Fruit fly (Drosophila melanogaster) whole organism, embryonic: ENCODE data around the gene CG11679.

Experiments
- B-H1 ChIP-seq: fragments of 200-800 bp; sonication (Bioruptor generic); IDR thresholded peaks from 3 replicates; pipeline ENCODE4 v1.3.6; 2022; ENCODE audit warnings: missing biosample characterization, missing genetic modification characterization
- Bgb ChIP-seq: fragments of 200-800 bp; sonication (Bioruptor generic); IDR thresholded peaks from 2 replicates; pipeline ENCODE4 v1.3.6; 2022; ENCODE audit warnings: missing biosample characterization, missing genetic modification characterization; ENCODE audit not compliant: partially characterized antibody
- Blimp-1 ChIP-seq: fragments of 200-800 bp; sonication (Bioruptor generic); optimal IDR thresholded peaks from 3 replicates; lab custom pipeline; 2018; ENCODE audit warnings: missing biosample characterization, missing genetic modification characterization, mild to moderate bottlenecking, moderate library complexity, missing genetic modification reagents
- CG10267 ChIP-seq: fragments of 200-800 bp; sonication (Bioruptor generic); optimal IDR thresholded peaks from 2 replicates; lab custom pipeline; 2018; ENCODE audit warnings: missing biosample characterization, mild to moderate bottlenecking, missing genetic modification characterization, moderate library complexity
- CG12659 ChIP-seq: fragments of 200-800 bp; sonication (Bioruptor generic); optimal IDR thresholded peaks from 3 replicates; lab custom pipeline; 2017; ENCODE audit warnings: mild to moderate bottlenecking, missing biosample characterization, missing genetic modification reagents, missing genetic modification characterization
- CG13287 ChIP-seq: fragments of 200-800 bp; sonication (Bioruptor generic); IDR thresholded peaks from 2 replicates; pipeline ENCODE4 v1.3.6; 2022; ENCODE audit warnings: missing biosample characterization, missing genetic modification characterization; ENCODE audit not compliant: partially characterized antibody
- CG13624 ChIP-seq: fragments of 200-800 bp; sonication (Bioruptor generic); optimal IDR thresholded peaks from 2 replicates; lab custom pipeline; 2016; ENCODE audit warnings: missing biosample characterization, missing genetic modification characterization
- CG15514 ChIP-seq: fragments of 200-800 bp; sonication (Bioruptor generic); optimal IDR thresholded peaks from 3 replicates; lab custom pipeline; 2017; ENCODE audit warnings: missing biosample characterization, missing genetic modification characterization, mild to moderate bottlenecking, moderate library complexity, missing genetic modification reagents
- CG15601 ChIP-seq: fragments of 200-800 bp; sonication (Bioruptor generic); optimal IDR thresholded peaks from 3 replicates; lab custom pipeline; 2019; ENCODE audit warnings: missing biosample characterization, mild to moderate bottlenecking, missing genetic modification characterization, moderate library complexity
- CG1603 ChIP-seq: fragments of 200-800 bp; sonication (Bioruptor generic); optimal IDR thresholded peaks from 2 replicates; lab custom pipeline; 2019; ENCODE audit warnings: missing biosample characterization, mild to moderate bottlenecking, missing genetic modification characterization, moderate library complexity
- CG18476 ChIP-seq: fragments of 200-800 bp; sonication (Bioruptor generic); optimal IDR thresholded peaks from 2 replicates; lab custom pipeline; 2016; ENCODE audit warnings: missing biosample characterization, mild to moderate bottlenecking, missing genetic modification characterization
- CG2712 ChIP-seq: fragments of 200-800 bp; optimal IDR thresholded peaks from 3 replicates; lab custom pipeline; 2019; ENCODE audit warnings: missing biosample characterization, mild to moderate bottlenecking, missing genetic modification characterization, moderate library complexity
- CG30020 ChIP-seq: fragments of 200-800 bp; optimal IDR thresholded peaks from 2 replicates; lab custom pipeline; 2019; ENCODE audit warnings: missing biosample characterization, mild to moderate bottlenecking, missing genetic modification characterization, moderate library complexity
- CG34376 ChIP-seq: fragments of 200-800 bp; sonication (Bioruptor generic); optimal IDR thresholded peaks from 2 replicates; lab custom pipeline; 2018; ENCODE audit warnings: missing biosample characterization, mild to moderate bottlenecking, missing genetic modification characterization
- CG3995 ChIP-seq: fragments of 200-800 bp; sonication (Bioruptor generic); optimal IDR thresholded peaks from 3 replicates; lab custom pipeline; 2016; ENCODE audit warnings: missing biosample characterization, missing genetic modification characterization
- CG6683 ChIP-seq: fragments of 200-800 bp; sonication (Bioruptor generic); optimal IDR thresholded peaks from 2 replicates; lab custom pipeline; 2017; ENCODE audit warnings: missing biosample characterization, mild to moderate bottlenecking, missing genetic modification characterization, missing genetic modification reagents
- CG7987 ChIP-seq: fragments of 200-800 bp; sonication (Bioruptor generic); optimal IDR thresholded peaks from 2 replicates; lab custom pipeline; 2018; ENCODE audit warnings: missing biosample characterization, mild to moderate bottlenecking, missing genetic modification characterization, moderate library complexity
- CG9727 ChIP-seq: fragments of 200-800 bp; sonication (Bioruptor generic); optimal IDR thresholded peaks from 3 replicates; lab custom pipeline; 2017; ENCODE audit warnings: missing biosample characterization, mild to moderate bottlenecking, missing genetic modification characterization
- CTCF ChIP-seq: fragments of 200-800 bp; sonication (Bioruptor generic); optimal IDR thresholded peaks from 2 replicates; lab custom pipeline; 2017; ENCODE audit warnings: missing biosample characterization, mild to moderate bottlenecking, missing genetic modification characterization, moderate library complexity
- Dll ChIP-seq: fragments of 200-800 bp; sonication (Bioruptor generic); IDR thresholded peaks from 4 replicates; pipeline ENCODE4 v1.3.6; 2022; ENCODE audit warnings: missing biosample characterization, missing genetic modification characterization; ENCODE audit not compliant: partially characterized antibody
- Dp ChIP-seq: fragments of 200-800 bp; sonication (Bioruptor generic); optimal IDR thresholded peaks from 2 replicates; lab custom pipeline; 2018; ENCODE audit warnings: missing biosample characterization, mild to moderate bottlenecking, missing genetic modification characterization, moderate library complexity
- E2f2 ChIP-seq: fragments of 200-800 bp; sonication (Bioruptor generic); IDR thresholded peaks from 2 replicates; pipeline ENCODE4 v1.3.6; 2022; ENCODE audit warnings: missing biosample characterization, missing genetic modification characterization
- Ets97D ChIP-seq: fragments of 200-800 bp; sonication (Bioruptor generic); optimal IDR thresholded peaks from 3 replicates; lab custom pipeline; 2016; ENCODE audit warnings: missing biosample characterization, missing genetic modification characterization
- HmgZ ChIP-seq: fragments of 200-800 bp; sonication (Bioruptor generic); optimal IDR thresholded peaks from 2 replicates; lab custom pipeline; 2018; ENCODE audit warnings: missing biosample characterization, mild to moderate bottlenecking, missing genetic modification characterization
- Hr3 ChIP-seq: fragments of 200-800 bp; sonication (Bioruptor generic); optimal IDR thresholded peaks from 3 replicates; lab custom pipeline; 2016; ENCODE audit warnings: missing biosample characterization, missing genetic modification characterization
- Lhr ChIP-seq: fragments of 200-800 bp; sonication (Bioruptor generic); optimal IDR thresholded peaks from 3 replicates; lab custom pipeline; 2017; ENCODE audit warnings: mild to moderate bottlenecking, missing biosample characterization, missing genetic modification reagents, missing genetic modification characterization
- MESR4 ChIP-seq: fragments of 200-800 bp; sonication (Bioruptor generic); optimal IDR thresholded peaks from 2 replicates; lab custom pipeline; 2018; ENCODE audit warnings: missing biosample characterization, mild to moderate bottlenecking, missing genetic modification characterization, moderate library complexity
- Max ChIP-seq: fragments of 200-800 bp; sonication (Bioruptor generic); optimal IDR thresholded peaks from 2 replicates; lab custom pipeline; 2016; ENCODE audit warnings: missing biosample characterization, mild to moderate bottlenecking, missing genetic modification characterization
- Med ChIP-seq: fragments of 200-800 bp; sonication (Bioruptor generic); peaks from one replicate; lab custom pipeline; 2016; ENCODE audit warnings: missing biosample characterization, missing genetic modification characterization, mild to moderate bottlenecking, inconsistent platforms, moderate library complexity
- Mes4 ChIP-seq: fragments of 200-800 bp; sonication (Bioruptor generic); optimal IDR thresholded peaks from 2 replicates; lab custom pipeline; 2016; ENCODE audit warnings: missing biosample characterization, missing genetic modification characterization
- Myb ChIP-seq: fragments of 200-800 bp; sonication (Bioruptor generic); optimal IDR thresholded peaks from 2 replicates; lab custom pipeline; 2016; ENCODE audit warnings: missing biosample characterization, missing genetic modification characterization
- NfI ChIP-seq: fragments of 200-800 bp; sonication (Bioruptor generic); optimal IDR thresholded peaks from 3 replicates; lab custom pipeline; 2018; ENCODE audit warnings: missing biosample characterization, mild to moderate bottlenecking, missing genetic modification characterization, moderate library complexity
- Opbp ChIP-seq: fragments of 200-800 bp; sonication (Bioruptor generic); IDR thresholded peaks from 3 replicates; pipeline ENCODE4 v1.3.6; 2022; ENCODE audit warnings: missing biosample characterization, missing genetic modification characterization; ENCODE audit not compliant: partially characterized antibody
- Scr ChIP-seq: fragments of 200-800 bp; sonication (Bioruptor generic); IDR thresholded peaks from 2 replicates; pipeline ENCODE4 v1.3.6; 2022; ENCODE audit warnings: missing biosample characterization, missing genetic modification characterization; ENCODE audit not compliant: partially characterized antibody
- Sin3A ChIP-seq: fragments of >200 bp; optimal IDR thresholded peaks from 2 replicates; lab custom pipeline; 2018
- YL-1 ChIP-seq: fragments of 200-800 bp; sonication (Bioruptor generic); optimal IDR thresholded peaks from 3 replicates; lab custom pipeline; 2017; ENCODE audit warnings: missing biosample characterization, mild to moderate bottlenecking, missing genetic modification characterization
- bigmax ChIP-seq: fragments of 200-800 bp; sonication (Bioruptor generic); optimal IDR thresholded peaks from 2 replicates; lab custom pipeline; 2018; ENCODE audit warnings: missing biosample characterization, mild to moderate bottlenecking, missing genetic modification characterization
- croc ChIP-seq: fragments of 200-800 bp; sonication (Bioruptor generic); conservative IDR thresholded peaks from 3 replicates; pipeline ENCODE4 v1.3.6; 2022; ENCODE audit warnings: missing biosample characterization, missing genetic modification characterization
- crp ChIP-seq, 2 experiments: fragments of 200-800 bp; sonication (Bioruptor generic); optimal IDR thresholded peaks; 2 replicates in 1 of 2; 3 replicates in 1 of 2; lab custom pipeline; 2017; ENCODE audit warnings: missing biosample characterization in 2 of 2, missing genetic modification characterization in 2 of 2, mild to moderate bottlenecking in 1 of 2, moderate library complexity in 1 of 2
- dmrt99B ChIP-seq: fragments of 200-800 bp; sonication (Bioruptor generic); optimal IDR thresholded peaks from 2 replicates; lab custom pipeline; 2018; ENCODE audit warnings: missing biosample characterization, mild to moderate bottlenecking, missing genetic modification characterization, moderate library complexity
- gro ChIP-seq: fragments of 200-800 bp; sonication (Bioruptor generic); optimal IDR thresholded peaks from 2 replicates; lab custom pipeline; 2016; ENCODE audit warnings: missing biosample characterization, missing genetic modification characterization
- hkb ChIP-seq, 2 experiments: fragments of 200-800 bp in 1 of 2; fragments of >200 bp in 1 of 2; sonication (Bioruptor generic) in 1 of 2; IDR thresholded peaks in 1 of 2; optimal IDR thresholded peaks in 1 of 2; 2 replicates each; pipeline versions ENCODE4 v1.3.6 to Lab custom; 2017 to 2022; ENCODE audit warnings: missing biosample characterization in 1 of 2, missing genetic modification characterization in 1 of 2
- insv ChIP-seq, 2 experiments: fragments of 200-800 bp; sonication (Bioruptor generic); optimal IDR thresholded peaks; 3 replicates each; lab custom pipeline; 2016 to 2018; ENCODE audit warnings: missing biosample characterization in 2 of 2, missing genetic modification characterization in 2 of 2
- knrl ChIP-seq: fragments of 200-800 bp; sonication (Bioruptor generic); IDR thresholded peaks from 3 replicates; pipeline ENCODE4 v1.3.6; 2022; ENCODE audit warnings: missing biosample characterization, missing genetic modification characterization; ENCODE audit not compliant: partially characterized antibody
- nom ChIP-seq: fragments of 200-800 bp; sonication (Bioruptor generic); optimal IDR thresholded peaks from 2 replicates; lab custom pipeline; 2017; ENCODE audit warnings: missing biosample characterization, missing genetic modification characterization, mild to moderate bottlenecking, moderate library complexity, missing genetic modification reagents
- pfk ChIP-seq: fragments of 200-800 bp; sonication (Bioruptor generic); optimal IDR thresholded peaks from 2 replicates; lab custom pipeline; 2018; ENCODE audit warnings: missing biosample characterization, mild to moderate bottlenecking, missing genetic modification characterization, moderate library complexity
- sug ChIP-seq: fragments of 200-800 bp; optimal IDR thresholded peaks from 2 replicates; lab custom pipeline; 2019; ENCODE audit warnings: missing biosample characterization, mild to moderate bottlenecking, missing genetic modification characterization, moderate library complexity
- wdn ChIP-seq: fragments of 200-800 bp; sonication (Bioruptor generic); IDR thresholded peaks from 2 replicates; pipeline ENCODE4 v1.3.6; 2022; ENCODE audit warnings: missing biosample characterization, missing genetic modification characterization
- zfh1 ChIP-seq: fragments of 200-800 bp; sonication (Bioruptor generic); IDR thresholded peaks from 3 replicates; pipeline ENCODE4 v1.3.6; 2022; ENCODE audit warnings: missing biosample characterization, missing genetic modification characterization

The CG11679 gene

DNA sequence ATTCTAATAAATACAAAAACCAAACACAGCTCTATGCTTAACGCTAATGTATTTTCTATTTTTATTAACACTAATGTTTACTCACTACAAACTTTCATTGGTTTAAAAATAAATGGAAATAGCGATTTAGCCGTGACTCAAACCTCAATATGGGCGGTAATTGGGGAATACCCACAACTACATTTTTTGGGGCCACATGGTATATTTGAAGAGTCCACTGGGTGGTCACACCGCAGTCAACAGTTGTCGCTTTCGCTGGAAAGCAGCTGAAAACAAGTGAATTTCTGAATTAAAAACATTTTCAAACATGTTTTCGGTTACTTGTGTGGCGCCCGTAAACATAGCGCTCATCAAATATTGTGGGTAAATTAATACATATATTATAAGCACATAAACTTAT lies 10.2 kb upstream of the CG11679 start, which contains the start of gene Mvd:
TSS of gene Mvd (plus strand) at position 222 of the 400 bp plus-strand sequence.
- TF ChIP-seq Dll (GFP tag; lab: Robert Waterston, UW) (0 out of 4 replicates have a peak, but pooled peaks have one; percentile 17), CG3995 (peak; percentile 89), Dp (GFP tag; lab: Kevin White, UChicago) (peak; percentile 53), hkb (optimal IDR thresholded peaks at IDR 0.05; lab: Kevin White, UChicago) (peak; percentile 17), hkb (GFP tag; IDR thresholded peaks at IDR 0.05; lab: Robert Waterston, UW) (no peak), CG13624 (GFP tag; lab: Kevin White, UChicago) (peak; percentile 19), crp (GFP tag; optimal IDR thresholded peaks at IDR 0.05; lab: Kevin White, UChicago) (peak in 1 of 2 experiments; percentile 52), E2f2 (GFP tag; lab: Robert Waterston, UW) (peak; percentile 58), CG34376 (peak; percentile 7), MESR4 (GFP tag; lab: Kevin White, UChicago) (peak; percentile 67), CG15601 (tag; lab: Kevin White, UChicago) (peak; percentile 27), bigmax (GFP tag; lab: Kevin White, UChicago) (peak; percentile 68), Scr (GFP tag; lab: Robert Waterston, UW) (0 out of 2 replicates have a peak, but pooled peaks have one; percentile 15), CG13287 (GFP tag; lab: Robert Waterston, UW) (peak; percentile 65), CG10267 (peak; percentile 64), HmgZ (peak; percentile 74), CG7987 (GFP tag; lab: Kevin White, UChicago) (peak; percentile 19), zfh1 (GFP tag; lab: Robert Waterston, UW) (0 out of 3 replicates have a peak, but pooled peaks have one; percentile 21), insv (GFP tag; optimal IDR thresholded peaks at IDR 0.05; lab: Kevin White, UChicago) (peak in 1 of 2 experiments; percentile 24), wdn (no peak), B-H1 (GFP tag; lab: Robert Waterston, UW) (no peak), CG30020 (tag; lab: Kevin White, UChicago) (peak; percentile 39), pfk (no peak), CG12659 (peak; percentile 65), CG18476 (GFP tag; lab: Kevin White, UChicago) (no peak), dmrt99B (no peak), Max (GFP tag; lab: Kevin White, UChicago) (peak; percentile 11), nom (peak; percentile 7), Med (GFP tag; lab: Kevin White, UChicago) (peak; percentile 81), Blimp-1 (peak; percentile 68), CTCF (GFP tag; lab: Kevin White, UChicago) (peak; percentile 68), CG1603 (peak; percentile 84), gro (GFP tag; lab: Kevin White, UChicago) (peak; percentile 6), Lhr (GFP tag; lab: Kevin White, UChicago) (peak; percentile 29), Mes4 (GFP tag; lab: Kevin White, UChicago) (no peak), NfI (GFP tag; lab: Kevin White, UChicago) (no peak), knrl (GFP tag; lab: Robert Waterston, UW) (peak; percentile 10; the same call in 1 of the 3 replicates), CG2712 (tag; lab: Kevin White, UChicago) (peak; percentile 45), Hr3 (GFP tag; lab: Kevin White, UChicago) (peak; percentile 0), Myb (GFP tag; lab: Kevin White, UChicago) (peak; percentile 53), YL-1 (peak; percentile 77), sug (peak; percentile 35), CG9727 (GFP tag; lab: Kevin White, UChicago) (no peak), Opbp (GFP tag; lab: Robert Waterston, UW) (peak; percentile 69), CG6683 (GFP tag; lab: Kevin White, UChicago) (no peak), Bgb (GFP tag; lab: Robert Waterston, UW) (peak; percentile 51), Sin3A (peak; percentile 4), Ets97D (peak; percentile 77), CG15514 (peak; percentile 81), croc (GFP tag; lab: Robert Waterston, UW) (no peak)
